Fruit fly (Drosophila melanogaster) whole organism, embryonic: Measurements from ENCODE around the gene mRpL39.
A peak's percentile ranks its signal among the peaks of the same experiment; 100 is the strongest.

Experiments
- Atf3 ChIP-seq: fragments of 200-800 bp; sonication (Bioruptor generic); optimal IDR thresholded peaks from 3 replicates; lab custom pipeline; 2016; ENCODE audit warnings: missing biosample characterization, missing genetic modification characterization
- Bdp1 ChIP-seq: fragments of 200-800 bp; sonication (Bioruptor generic); optimal IDR thresholded peaks from 3 replicates; lab custom pipeline; 2016; ENCODE audit warnings: missing biosample characterization, missing genetic modification characterization
- Bgb ChIP-seq: fragments of 200-800 bp; sonication (Bioruptor generic); IDR thresholded peaks from 2 replicates; pipeline ENCODE4 v1.3.6; 2022; ENCODE audit warnings: missing biosample characterization, missing genetic modification characterization; ENCODE audit not compliant: partially characterized antibody
- Blimp-1 ChIP-seq: fragments of 200-800 bp; sonication (Bioruptor generic); optimal IDR thresholded peaks from 3 replicates; lab custom pipeline; 2018; ENCODE audit warnings: missing biosample characterization, missing genetic modification characterization, mild to moderate bottlenecking, moderate library complexity, missing genetic modification reagents
- Bteb2 ChIP-seq: fragments of 200-800 bp; sonication (Bioruptor generic); optimal IDR thresholded peaks from 2 replicates; lab custom pipeline; 2016; ENCODE audit warnings: missing biosample characterization, missing genetic modification characterization
- CG11247 ChIP-seq: fragments of 200-800 bp; sonication (Bioruptor generic); IDR thresholded peaks from 2 replicates; pipeline ENCODE4 v1.3.6; 2022; ENCODE audit warnings: missing biosample characterization, missing genetic modification characterization
- CG11723 ChIP-seq: fragments of 200-800 bp; sonication (Bioruptor generic); optimal IDR thresholded peaks from 2 replicates; lab custom pipeline; 2017; ENCODE audit warnings: missing biosample characterization, mild to moderate bottlenecking, missing genetic modification characterization
- CG12071 ChIP-seq: fragments of 200-800 bp; sonication (Bioruptor generic); optimal IDR thresholded peaks from 3 replicates; lab custom pipeline; 2018; ENCODE audit warnings: missing biosample characterization, mild to moderate bottlenecking, missing genetic modification characterization
- CG12659 ChIP-seq: fragments of 200-800 bp; sonication (Bioruptor generic); optimal IDR thresholded peaks from 3 replicates; lab custom pipeline; 2017; ENCODE audit warnings: mild to moderate bottlenecking, missing biosample characterization, missing genetic modification reagents, missing genetic modification characterization
- CG13424 ChIP-seq: fragments of 200-800 bp; sonication (Bioruptor generic); optimal IDR thresholded peaks from 2 replicates; lab custom pipeline; 2019; ENCODE audit warnings: missing biosample characterization, mild to moderate bottlenecking, missing genetic modification characterization, moderate library complexity
- CG15696 ChIP-seq: fragments of 200-800 bp; sonication (Bioruptor generic); optimal IDR thresholded peaks from 2 replicates; lab custom pipeline; 2019; ENCODE audit warnings: missing biosample characterization, mild to moderate bottlenecking, missing genetic modification characterization, moderate library complexity
- CG2678 ChIP-seq: fragments of 200-800 bp; sonication (Bioruptor generic); optimal IDR thresholded peaks from 3 replicates; lab custom pipeline; 2019; ENCODE audit warnings: missing biosample characterization, mild to moderate bottlenecking, missing genetic modification characterization, moderate library complexity
- CG31441 ChIP-seq: fragments of 200-800 bp; sonication (Bioruptor generic); IDR thresholded peaks from 2 replicates; pipeline ENCODE4 v1.3.6; 2022; ENCODE audit warnings: missing biosample characterization, missing genetic modification characterization
- CG34422 ChIP-seq: fragments of 200-800 bp; sonication (Bioruptor generic); IDR thresholded peaks from 3 replicates; pipeline ENCODE4 v1.3.6; 2022; ENCODE audit warnings: missing biosample characterization, missing genetic modification characterization
- CG4730 ChIP-seq: fragments of 200-800 bp; sonication (Bioruptor generic); IDR thresholded peaks from 2 replicates; pipeline ENCODE4 v1.3.6; 2022; ENCODE audit warnings: missing biosample characterization, missing genetic modification characterization
- CG6765 ChIP-seq: fragments of 200-800 bp; sonication (Bioruptor generic); optimal IDR thresholded peaks from 3 replicates; lab custom pipeline; 2017; ENCODE audit warnings: missing biosample characterization, mild to moderate bottlenecking, missing genetic modification characterization
- CG7372 ChIP-seq: fragments of 200-800 bp; sonication (Bioruptor generic); IDR thresholded peaks from 2 replicates; pipeline ENCODE4 v1.3.6; 2022; ENCODE audit warnings: missing biosample characterization, missing genetic modification characterization
- CG7839 ChIP-seq: fragments of 200-800 bp; sonication (Bioruptor generic); optimal IDR thresholded peaks from 3 replicates; lab custom pipeline; 2018; ENCODE audit warnings: missing biosample characterization, mild to moderate bottlenecking, missing genetic modification characterization, moderate library complexity
- CG8359 ChIP-seq: fragments of 200-800 bp; sonication (Bioruptor generic); optimal IDR thresholded peaks from 2 replicates; lab custom pipeline; 2017; ENCODE audit warnings: missing biosample characterization, mild to moderate bottlenecking, missing genetic modification characterization, borderline replicate concordance
- CG8388 ChIP-seq: fragments of 200-800 bp; sonication (Bioruptor generic); optimal IDR thresholded peaks from 2 replicates; lab custom pipeline; 2019; ENCODE audit warnings: missing biosample characterization, mild to moderate bottlenecking, missing genetic modification characterization, moderate library complexity
- CrebB ChIP-seq: fragments of 200-800 bp; sonication (Bioruptor generic); optimal IDR thresholded peaks from 3 replicates; lab custom pipeline; 2018; ENCODE audit warnings: missing biosample characterization, mild to moderate bottlenecking, missing genetic modification characterization
- Dad ChIP-seq: fragments of 200-800 bp; sonication (Bioruptor generic); optimal IDR thresholded peaks from 3 replicates; lab custom pipeline; 2016; ENCODE audit warnings: missing biosample characterization, missing genetic modification characterization
- Dbx ChIP-seq: fragments of 200-800 bp; sonication (Bioruptor generic); IDR thresholded peaks from 3 replicates; pipeline ENCODE4 v1.3.6; 2022; ENCODE audit warnings: missing biosample characterization, missing genetic modification characterization
- Dll ChIP-seq: fragments of 200-800 bp; sonication (Bioruptor generic); IDR thresholded peaks from 4 replicates; pipeline ENCODE4 v1.3.6; 2022; ENCODE audit warnings: missing biosample characterization, missing genetic modification characterization; ENCODE audit not compliant: partially characterized antibody
- Ets65A ChIP-seq: fragments of 200-800 bp; sonication (Bioruptor generic); peaks from one replicate; lab custom pipeline; 2016; ENCODE audit warnings: missing biosample characterization, missing genetic modification characterization
- GATAe ChIP-seq: fragments of 200-800 bp; sonication (Bioruptor generic); conservative IDR thresholded peaks from 2 replicates; pipeline ENCODE4 v1.3.6; 2022; ENCODE audit warnings: missing biosample characterization, missing genetic modification characterization
- HLH3B ChIP-seq: fragments of 200-800 bp; sonication (Bioruptor generic); IDR thresholded peaks from 2 replicates; pipeline ENCODE4 v1.3.6; 2022; ENCODE audit warnings: missing biosample characterization, missing genetic modification characterization
- Oli ChIP-seq: fragments of 200-800 bp; sonication (Bioruptor generic); optimal IDR thresholded peaks from 2 replicates; lab custom pipeline; 2018; ENCODE audit warnings: missing biosample characterization, mild to moderate bottlenecking, missing genetic modification characterization, moderate library complexity
- PHDP ChIP-seq: fragments of 200-800 bp; sonication (Bioruptor generic); optimal IDR thresholded peaks from 3 replicates; lab custom pipeline; 2018; ENCODE audit warnings: missing biosample characterization, mild to moderate bottlenecking, missing genetic modification characterization, moderate library complexity
- bowl ChIP-seq: fragments of 200-800 bp; sonication (Bioruptor generic); IDR thresholded peaks from 2 replicates; pipeline ENCODE4 v1.3.6; 2022; ENCODE audit warnings: missing biosample characterization, missing genetic modification characterization
- bsh ChIP-seq, 2 experiments: fragments of 200-800 bp; sonication (Bioruptor generic); optimal IDR thresholded peaks; 2 replicates each; lab custom pipeline; 2017 to 2018; ENCODE audit warnings: mild to moderate bottlenecking in 2 of 2, missing biosample characterization in 2 of 2, missing genetic modification characterization in 2 of 2, moderate library complexity in 1 of 2
- danr ChIP-seq: fragments of 200-800 bp; sonication (Bioruptor generic); IDR thresholded peaks from 2 replicates; pipeline ENCODE4 v1.3.6; 2022; ENCODE audit warnings: missing biosample characterization, missing genetic modification characterization
- ems ChIP-seq: fragments of 200-800 bp; sonication (Bioruptor generic); optimal IDR thresholded peaks from 3 replicates; lab custom pipeline; 2016; ENCODE audit warnings: missing biosample characterization, missing genetic modification characterization
- esg ChIP-seq: fragments of 200-800 bp; sonication (Bioruptor generic); conservative IDR thresholded peaks from 2 replicates; pipeline ENCODE4 v1.3.6; 2022; ENCODE audit warnings: missing biosample characterization, missing genetic modification characterization
- eyg ChIP-seq: fragments of 200-800 bp; sonication (Bioruptor generic); optimal IDR thresholded peaks from 3 replicates; lab custom pipeline; 2016; ENCODE audit warnings: missing biosample characterization, missing genetic modification characterization
- grau ChIP-seq: fragments of 200-800 bp; optimal IDR thresholded peaks from 3 replicates; lab custom pipeline; 2019; ENCODE audit warnings: missing biosample characterization, mild to moderate bottlenecking, missing genetic modification characterization, moderate library complexity
- gsb-n ChIP-seq: fragments of 200-800 bp; sonication (Bioruptor generic); optimal IDR thresholded peaks from 3 replicates; lab custom pipeline; 2018; ENCODE audit warnings: missing biosample characterization, mild to moderate bottlenecking, missing genetic modification characterization
- jigr1 ChIP-seq: fragments of 200-800 bp; sonication (Bioruptor generic); IDR thresholded peaks from 3 replicates; pipeline ENCODE4 v1.3.6; 2022; ENCODE audit warnings: missing biosample characterization, missing genetic modification characterization
- lmd ChIP-seq: fragments of 200-800 bp; sonication (Bioruptor generic); IDR thresholded peaks from 2 replicates; pipeline ENCODE4 v1.3.6; 2022; ENCODE audit warnings: missing biosample characterization, missing genetic modification characterization
- nom ChIP-seq: fragments of 200-800 bp; sonication (Bioruptor generic); optimal IDR thresholded peaks from 2 replicates; lab custom pipeline; 2017; ENCODE audit warnings: missing biosample characterization, missing genetic modification characterization, mild to moderate bottlenecking, moderate library complexity, missing genetic modification reagents
- otp ChIP-seq: fragments of 200-800 bp; sonication (Bioruptor generic); IDR thresholded peaks from 3 replicates; pipeline ENCODE4, ENCODE4 v1.3.6; 2022; ENCODE audit warnings: missing biosample characterization, missing genetic modification characterization
- pb ChIP-seq: fragments of 200-800 bp; sonication (Bioruptor generic); optimal IDR thresholded peaks from 3 replicates; lab custom pipeline; 2016; ENCODE audit warnings: missing biosample characterization, missing genetic modification characterization
- rib ChIP-seq: fragments of 200-800 bp; sonication (Bioruptor generic); IDR thresholded peaks from 2 replicates; pipeline ENCODE4 v1.3.6; 2022; ENCODE audit warnings: missing biosample characterization, missing genetic modification characterization
- sim ChIP-seq: fragments of 200-800 bp; sonication (Bioruptor generic); IDR thresholded peaks from 2 replicates; pipeline ENCODE4 v1.3.6; 2022; ENCODE audit warnings: missing biosample characterization, missing genetic modification characterization
- stc ChIP-seq: fragments of 200-800 bp; sonication (Bioruptor generic); IDR thresholded peaks from 2 replicates; pipeline ENCODE4 v1.3.6; 2022; ENCODE audit warnings: missing biosample characterization, missing genetic modification characterization
- ttk ChIP-seq: fragments of 200-800 bp; sonication (Bioruptor generic); IDR thresholded peaks from 2 replicates; pipeline ENCODE4 v2.1.2; 2022; ENCODE audit warnings: missing biosample characterization, missing genetic modification characterization
- usp ChIP-seq: fragments of >200 bp; optimal IDR thresholded peaks from 2 replicates; lab custom pipeline; 2017; ENCODE audit warnings: missing biosample characterization, missing genetic modification characterization
- wor ChIP-seq: fragments of 200-800 bp; sonication (Bioruptor generic); IDR thresholded peaks from 2 replicates; pipeline ENCODE4 v1.3.6; 2022; ENCODE audit warnings: missing biosample characterization, missing genetic modification characterization

mRpL39 gene

DNA sequence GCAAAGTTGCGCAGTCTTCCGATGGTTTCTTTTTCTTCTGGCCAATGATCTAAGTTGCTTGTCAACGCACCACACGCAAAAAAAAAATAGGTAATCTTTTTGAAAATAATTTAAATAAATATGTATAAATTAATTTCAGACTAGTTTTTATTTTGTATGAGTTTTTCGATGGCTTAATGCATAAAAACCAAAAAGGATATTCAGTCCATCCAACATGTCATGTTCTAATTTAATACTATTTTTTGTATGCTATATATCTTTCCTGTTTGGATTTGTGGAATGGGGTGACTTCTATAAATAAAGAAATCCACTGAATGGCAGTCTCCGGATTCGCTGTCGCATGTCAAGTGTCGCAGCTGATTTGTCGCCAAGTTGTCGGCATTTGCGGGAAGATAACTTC, 10.2 kb upstream of the mRpL39 start (continued):
- TF ChIP-seq bsh (GFP tag; optimal IDR thresholded peaks at IDR 0.05; lab: Kevin White, UChicago) = peak in 1 of 2 experiments; percentile 0
- TF ChIP-seq GATAe (GFP tag; lab: Robert Waterston, UW) = no peak
- TF ChIP-seq Bgb = no peak
- no peak for TF ChIP-seq CG11723
- TF ChIP-seq usp = no peak
- TF ChIP-seq Dad (GFP tag; lab: Kevin White, UChicago) = no peak
- TF ChIP-seq CG7372 (GFP tag; lab: Robert Waterston, UW) = no peak
- no peak for TF ChIP-seq eyg
- TF ChIP-seq HLH3B = no peak
- no peak for TF ChIP-seq PHDP (tag; lab: Kevin White, UChicago)
- TF ChIP-seq gsb-n (tag; lab: Kevin White, UChicago) = no peak
- no peak for TF ChIP-seq CG6765 (GFP tag; lab: Kevin White, UChicago)
- no peak for TF ChIP-seq Bdp1
- no peak for TF ChIP-seq CG8359 (GFP tag; lab: Kevin White, UChicago)
- TF ChIP-seq grau = peak; percentile 5
- TF ChIP-seq stc (GFP tag; lab: Robert Waterston, UW) = no peak
- no peak for TF ChIP-seq CG34422 (GFP tag; lab: Robert Waterston, UW)
- TF ChIP-seq jigr1 (GFP tag; lab: Robert Waterston, UW) = no peak
- peak; percentile 82 for TF ChIP-seq Ets65A
- TF ChIP-seq Bteb2 = no peak
- TF ChIP-seq Blimp-1 (GFP tag; lab: Kevin White, UChicago) = peak; percentile 26
- peak; percentile 4 for TF ChIP-seq CG7839 (tag; lab: Kevin White, UChicago)
- TF ChIP-seq esg (GFP tag; lab: Robert Waterston, UW) = no peak
- peak; percentile 12; the same call in 1 of the 2 replicates for TF ChIP-seq lmd (GFP tag; lab: Robert Waterston, UW)
- TF ChIP-seq Dll (GFP tag; lab: Robert Waterston, UW) = no peak
- TF ChIP-seq sim (GFP tag; lab: Robert Waterston, UW) = no peak
- no peak for TF ChIP-seq ems
- no peak for TF ChIP-seq CG12659 (GFP tag; lab: Kevin White, UChicago)
- peak; percentile 27 for TF ChIP-seq CG2678
- no peak for TF ChIP-seq Dbx (GFP tag; lab: Robert Waterston, UW)
- no peak for TF ChIP-seq ttk (GFP tag; lab: Robert Waterston, UW)
- TF ChIP-seq bowl (GFP tag; lab: Robert Waterston, UW) = no peak
- TF ChIP-seq CG8388 = peak; percentile 12
- TF ChIP-seq rib (GFP tag; lab: Robert Waterston, UW) = no peak
- no peak for TF ChIP-seq danr (GFP tag; lab: Robert Waterston, UW)
- no peak for TF ChIP-seq wor (GFP tag; lab: Robert Waterston, UW)
- TF ChIP-seq Atf3 = no peak
- no peak for TF ChIP-seq CG11247 (GFP tag; lab: Robert Waterston, UW)
- no peak for TF ChIP-seq CrebB (tag; lab: Kevin White, UChicago)
- no peak for TF ChIP-seq CG15696 (tag; lab: Kevin White, UChicago)
- TF ChIP-seq CG13424 (tag; lab: Kevin White, UChicago) = peak; percentile 11
- no peak for TF ChIP-seq otp (GFP tag; lab: Robert Waterston, UW)
- no peak for TF ChIP-seq pb (GFP tag; lab: Kevin White, UChicago)
- TF ChIP-seq Oli (tag; lab: Kevin White, UChicago) = peak; percentile 12
- no peak for TF ChIP-seq CG12071 (GFP tag; lab: Kevin White, UChicago)
- 0 out of 2 replicates have a peak, but pooled peaks have one; percentile 22 for TF ChIP-seq CG31441 (GFP tag; lab: Robert Waterston, UW)
- no peak for TF ChIP-seq nom
- no peak for TF ChIP-seq CG4730 (GFP tag; lab: Robert Waterston, UW)
